Worm (Caenorhabditis elegans): ENCODE measurements around the gene cey-4.

DNA sequence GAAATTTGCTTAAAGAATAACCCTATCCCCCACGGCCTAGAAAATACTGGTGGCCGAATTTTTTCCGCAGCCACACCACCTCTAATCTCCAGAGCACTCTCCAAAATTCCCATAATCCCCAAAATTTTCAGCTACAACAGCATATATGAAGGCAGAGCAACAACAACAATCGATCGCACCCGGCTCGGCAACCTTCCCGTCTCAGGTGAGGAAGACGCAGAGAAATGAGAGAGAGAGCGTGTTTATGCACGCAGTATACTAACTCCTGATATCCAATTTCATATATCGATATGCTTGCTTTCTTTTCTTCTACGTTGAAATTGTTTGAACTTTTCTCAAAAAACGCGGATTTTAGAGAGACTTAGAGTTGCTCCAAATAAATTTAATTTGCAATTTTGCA lies 37.8 kb upstream of the cey-4 start:
- TF ChIP-seq unc-62 (GFP tag; optimal IDR thresholded peaks at IDR 0.05) (no peak), nhr-76 (tag; optimal IDR thresholded peaks at IDR 0.05) (no peak), blmp-1 (tag; optimal IDR thresholded peaks at IDR 0.05) (no peak), nhr-12 (tag; optimal IDR thresholded peaks at IDR 0.05) (no peak), ham-2 (GFP tag; optimal IDR thresholded peaks at IDR 0.05) (no peak), lin-13 (tag; optimal IDR thresholded peaks at IDR 0.05) (no peak), unc-39 (tag; optimal IDR thresholded peaks at IDR 0.05) (no peak)

Measured in whole organism, mixed stage, embryonic.